Fruit fly (Drosophila melanogaster) whole organism, wandering third instar larva: ENCODE results near the gene Datp.

Experiments used
- Abd-B ChIP-seq: fragments of >200 bp; optimal IDR thresholded peaks from 2 replicates; lab custom pipeline; 2017; ENCODE audit warnings: missing biosample characterization, missing genetic modification characterization
- CG32264 ChIP-seq: fragments of 200-800 bp; sonication (Bioruptor generic); optimal IDR thresholded peaks from 2 replicates; lab custom pipeline; 2016; ENCODE audit warnings: missing biosample characterization, missing genetic modification characterization
- CG9705 ChIP-seq: fragments of 200-800 bp; sonication (Bioruptor generic); optimal IDR thresholded peaks from 2 replicates; lab custom pipeline; 2018; ENCODE audit warnings: missing biosample characterization, mild to moderate bottlenecking, missing genetic modification characterization
- CrebA ChIP-seq: fragments of 200-800 bp; sonication (Bioruptor generic); optimal IDR thresholded peaks from 2 replicates; lab custom pipeline; 2016; ENCODE audit warnings: missing biosample characterization, mild to moderate bottlenecking, missing genetic modification characterization, borderline replicate concordance
- Dfd ChIP-seq: fragments of >200 bp; optimal IDR thresholded peaks from 2 replicates; lab custom pipeline; 2017; ENCODE audit warnings: missing biosample characterization, missing genetic modification characterization
- Dif ChIP-seq: fragments of 200-275, 200-300 bp; sonication (Bioruptor generic); optimal IDR thresholded peaks from 2 replicates; lab custom pipeline; 2018; ENCODE audit warnings: missing biosample characterization, missing genetic modification characterization; ENCODE audit not compliant: partially characterized antibody
- GATAd ChIP-seq: sonication (Bioruptor generic); optimal IDR thresholded peaks from 2 replicates; lab custom pipeline; 2016; ENCODE audit warnings: missing biosample characterization, missing genetic modification characterization
- HLH106 ChIP-seq: fragments of 200-800 bp; optimal IDR thresholded peaks from 3 replicates; lab custom pipeline; 2019; ENCODE audit warnings: missing biosample characterization, mild to moderate bottlenecking, missing genetic modification characterization, moderate library complexity
- Hnf4 ChIP-seq: fragments of 200-800 bp; sonication (Bioruptor generic); optimal IDR thresholded peaks from 2 replicates; lab custom pipeline; 2016; ENCODE audit warnings: missing biosample characterization, mild to moderate bottlenecking, missing genetic modification characterization
- Hr78 ChIP-seq: fragments of >200 bp; optimal IDR thresholded peaks from 2 replicates; lab custom pipeline; 2017; ENCODE audit warnings: missing biosample characterization, missing genetic modification characterization
- Hr83 ChIP-seq: fragments of 200-300 bp; sonication (Bioruptor generic); optimal IDR thresholded peaks from 2 replicates; lab custom pipeline; 2016; ENCODE audit warnings: missing biosample characterization, mild to moderate bottlenecking, missing genetic modification characterization, moderate library complexity; ENCODE audit not compliant: poor library complexity, severe bottlenecking
- Jra ChIP-seq: sonication (Bioruptor generic); optimal IDR thresholded peaks from 2 replicates; lab custom pipeline; 2016; ENCODE audit warnings: missing biosample characterization, missing genetic modification characterization
- Mio ChIP-seq: sonication (Bioruptor generic); optimal IDR thresholded peaks from 2 replicates; lab custom pipeline; 2016; ENCODE audit warnings: missing biosample characterization, missing genetic modification characterization
- Myc ChIP-seq: fragments of >200 bp; optimal IDR thresholded peaks from 2 replicates; lab custom pipeline; 2017
- N ChIP-seq: fragments of >200 bp; optimal IDR thresholded peaks from 2 replicates; lab custom pipeline; 2018; ENCODE audit warnings: missing biosample characterization, missing external identifiers, missing genetic modification characterization
- OdsH ChIP-seq: fragments of 200-800 bp; sonication (Bioruptor generic); optimal IDR thresholded peaks from 2 replicates; lab custom pipeline; 2016; ENCODE audit warnings: missing biosample characterization, mild to moderate bottlenecking, missing genetic modification characterization
- Rel ChIP-seq, 2 experiments: fragments of 200-800 bp; sonication (Bioruptor generic) in 1 of 2; optimal IDR thresholded peaks; 2 replicates in 1 of 2; 3 replicates in 1 of 2; lab custom pipeline; 2016 to 2019; ENCODE audit warnings: mild to moderate bottlenecking in 2 of 2, missing biosample characterization in 2 of 2, missing genetic modification characterization in 2 of 2, moderate library complexity in 1 of 2
- Sp1 ChIP-seq: fragments of 200-800 bp; sonication (Bioruptor generic); optimal IDR thresholded peaks from 3 replicates; lab custom pipeline; 2019; ENCODE audit warnings: missing biosample characterization, mild to moderate bottlenecking, missing genetic modification characterization, moderate library complexity
- Vsx2 ChIP-seq: fragments of 200-300, 225-300 bp; sonication (Bioruptor generic); optimal IDR thresholded peaks from 2 replicates; lab custom pipeline; 2018; ENCODE audit warnings: missing biosample characterization, missing genetic modification characterization; ENCODE audit not compliant: partially characterized antibody
- br ChIP-seq: fragments of 200-800 bp; sonication (Bioruptor generic); optimal IDR thresholded peaks from 2 replicates; lab custom pipeline; 2016; ENCODE audit warnings: missing biosample characterization, missing genetic modification characterization
- brk ChIP-seq: fragments of 200-800 bp; sonication (Bioruptor generic); optimal IDR thresholded peaks from 2 replicates; lab custom pipeline; 2016; ENCODE audit warnings: missing biosample characterization, mild to moderate bottlenecking, missing genetic modification characterization
- dl ChIP-seq, 2 experiments: fragments of 175-275, 200-275 bp in 1 of 2; fragments of 200-275 bp in 1 of 2; sonication (Bioruptor generic); optimal IDR thresholded peaks; lab custom pipeline; 2018; ENCODE audit warnings: mild to moderate bottlenecking in 2 of 2, missing biosample characterization in 2 of 2, missing genetic modification characterization in 2 of 2, moderate library complexity in 2 of 2; ENCODE audit not compliant: partially characterized antibody in 2 of 2, insufficient read depth in 1 of 2
- dmrt93B ChIP-seq: fragments of 200-800 bp; sonication (Bioruptor generic); optimal IDR thresholded peaks from 2 replicates; lab custom pipeline; 2018; ENCODE audit warnings: missing biosample characterization, mild to moderate bottlenecking, missing genetic modification characterization
- ey ChIP-seq: fragments of 200-800 bp; sonication (Bioruptor generic); optimal IDR thresholded peaks from 2 replicates; lab custom pipeline; 2016; ENCODE audit warnings: missing biosample characterization, missing genetic modification characterization
- foxo ChIP-seq, 2 experiments: fragments of 200-800 bp; sonication (Bioruptor generic); optimal IDR thresholded peaks; 2 replicates in 1 of 2; 3 replicates in 1 of 2; lab custom pipeline; 2016 to 2017; ENCODE audit warnings: missing biosample characterization in 2 of 2, missing genetic modification characterization in 2 of 2
- fru ChIP-seq: fragments of 200-800 bp; sonication (Bioruptor generic); optimal IDR thresholded peaks from 3 replicates; lab custom pipeline; 2016; ENCODE audit warnings: missing biosample characterization, mild to moderate bottlenecking, missing genetic modification characterization
- h ChIP-seq: fragments of 200-800 bp; sonication (Bioruptor generic); optimal IDR thresholded peaks from 3 replicates; lab custom pipeline; 2016; ENCODE audit warnings: missing biosample characterization, mild to moderate bottlenecking, missing genetic modification characterization
- jim ChIP-seq: fragments of 175-275, 200-325 bp; sonication (Bioruptor generic); optimal IDR thresholded peaks from 2 replicates; lab custom pipeline; 2016; ENCODE audit warnings: missing biosample characterization, mild to moderate bottlenecking, missing genetic modification characterization
- lola ChIP-seq: fragments of >200 bp; optimal IDR thresholded peaks from 2 replicates; lab custom pipeline; 2017; ENCODE audit warnings: missing biosample characterization, missing genetic modification characterization
- pan ChIP-seq: fragments of >200 bp; optimal IDR thresholded peaks from 2 replicates; lab custom pipeline; 2017
- psq ChIP-seq: fragments of 200-800 bp; sonication (Bioruptor generic); optimal IDR thresholded peaks from 3 replicates; lab custom pipeline; 2017; ENCODE audit warnings: missing biosample characterization, mild to moderate bottlenecking, missing genetic modification characterization, moderate library complexity
- sage ChIP-seq: fragments of 200-800 bp; sonication (Bioruptor generic); optimal IDR thresholded peaks from 2 replicates; lab custom pipeline; 2016; ENCODE audit warnings: missing biosample characterization, mild to moderate bottlenecking, missing genetic modification characterization
- usp ChIP-seq: fragments of >200 bp; optimal IDR thresholded peaks from 2 replicates; lab custom pipeline; 2017; ENCODE audit warnings: missing biosample characterization, missing genetic modification characterization
- woc ChIP-seq: sonication (Bioruptor generic); optimal IDR thresholded peaks from 2 replicates; lab custom pipeline; 2016; ENCODE audit warnings: missing biosample characterization, mild to moderate bottlenecking, missing genetic modification characterization

Datp gene

DNA sequence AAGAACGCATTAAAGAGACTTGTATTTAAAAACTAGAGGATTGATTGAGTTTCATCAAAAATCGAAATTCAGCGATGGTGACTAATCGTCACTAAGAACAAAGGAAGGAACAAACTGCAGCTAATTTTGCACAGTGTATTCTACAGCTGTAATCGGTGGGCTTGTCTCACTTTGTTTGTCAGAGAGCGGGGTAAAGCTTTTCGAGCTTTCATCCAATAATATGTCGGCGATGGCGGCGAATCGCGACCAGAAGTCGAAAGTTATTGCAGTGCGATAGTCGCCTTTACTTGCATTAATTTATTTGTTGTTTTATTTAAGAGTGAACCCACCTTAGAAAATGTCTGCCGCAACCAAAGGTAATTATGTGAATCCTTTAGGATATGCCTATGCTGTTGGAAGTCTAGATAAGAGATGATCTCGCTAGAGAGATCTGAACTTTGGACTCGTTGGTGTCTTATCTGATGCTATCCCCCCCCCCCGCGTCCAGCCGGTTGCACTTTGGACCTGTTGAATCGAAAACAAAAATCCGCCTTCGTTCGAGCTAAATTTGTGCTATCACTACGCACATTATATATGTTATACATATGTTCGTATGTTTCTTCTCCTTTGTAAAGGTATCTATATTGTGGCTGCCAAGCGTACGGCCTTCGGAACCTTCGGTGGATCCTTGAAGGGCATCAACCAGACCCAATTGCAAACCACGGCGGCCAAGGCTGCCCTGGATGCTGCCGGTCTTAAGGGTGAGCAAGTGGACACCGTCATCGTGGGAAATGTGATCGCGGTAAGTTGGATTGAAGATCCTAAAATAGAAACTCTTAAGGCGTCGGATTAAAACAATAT is 23.4 kb downstream of the Datp start, which contains the start of gene yip2 (continued):
- TF ChIP-seq sage (GFP tag; lab: Kevin White, UChicago) (peak; percentile 58), Abd-B (GFP tag; lab: Kevin White, UChicago) (no peak)

DNA sequence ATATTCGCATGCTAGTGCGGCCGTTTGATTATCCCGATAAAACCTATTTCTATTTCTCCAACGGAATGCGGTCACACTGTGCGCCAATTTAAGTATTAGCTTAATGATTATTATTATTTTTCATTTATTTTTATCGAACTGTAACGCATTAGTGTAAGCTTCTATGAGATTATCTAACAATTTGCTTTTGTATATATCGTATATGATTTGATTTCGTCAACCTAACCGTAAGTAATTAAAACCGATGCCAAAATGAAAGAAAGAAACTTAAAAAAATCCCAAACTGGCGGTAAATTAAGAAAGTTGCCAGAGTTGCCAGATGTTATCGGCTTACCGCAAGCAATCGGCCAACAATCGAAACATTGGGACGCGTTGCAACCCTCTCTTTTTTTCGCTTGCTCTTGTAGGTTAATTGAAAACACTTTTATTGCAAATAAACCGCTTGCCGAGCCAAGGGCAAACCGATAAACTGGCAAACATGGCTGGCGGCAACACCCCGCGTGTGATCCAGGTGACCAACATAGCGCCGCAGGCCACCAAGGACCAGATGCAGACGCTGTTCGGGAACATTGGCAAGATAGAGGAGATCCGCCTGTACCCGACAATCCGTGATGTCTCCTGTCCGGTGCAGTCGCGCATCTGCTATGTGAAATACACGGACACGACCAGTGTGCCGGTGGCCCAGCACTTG is 25.9 kb downstream of the Datp start, which contains the start of the genes Etl1 and Srp54:
TSS of gene Etl1 (minus strand) at position 39 of the 691 bp plus-strand sequence.
TSS of gene Srp54 (plus strand) at position 342 of the 691 bp plus-strand sequence.
- no peak for TF ChIP-seq Rel (GFP tag; optimal IDR thresholded peaks at IDR 0.05; lab: Kevin White, UChicago)
- peak; percentile 1 for TF ChIP-seq Rel (tag; optimal IDR thresholded peaks at IDR 0.05; lab: Kevin White, UChicago)
- no peak for TF ChIP-seq N
- TF ChIP-seq sage (GFP tag; lab: Kevin White, UChicago): no peak
- no peak for TF ChIP-seq usp (GFP tag; lab: Kevin White, UChicago)
- peak; percentile 31 for TF ChIP-seq Hnf4 (GFP tag; lab: Kevin White, UChicago)
- TF ChIP-seq ey (GFP tag; lab: Kevin White, UChicago): no peak
- TF ChIP-seq woc (GFP tag; lab: Kevin White, UChicago): no peak
- TF ChIP-seq Dif: no peak
- peak in 1 of 2 experiments; percentile 25 for TF ChIP-seq foxo (GFP tag; optimal IDR thresholded peaks at IDR 0.05; lab: Kevin White, UChicago)
- no peak for TF ChIP-seq CrebA (GFP tag; lab: Kevin White, UChicago)
- peak; percentile 13 for TF ChIP-seq h (GFP tag; lab: Kevin White, UChicago)
- peak; percentile 30 for TF ChIP-seq Jra (GFP tag; lab: Kevin White, UChicago)
- peak; percentile 2 for TF ChIP-seq Hr83 (GFP tag; lab: Kevin White, UChicago)
- no peak for TF ChIP-seq Mio (GFP tag; lab: Kevin White, UChicago)
- no peak for TF ChIP-seq Hr78 (GFP tag; lab: Kevin White, UChicago)
- TF ChIP-seq dl (GFP tag; optimal IDR thresholded peaks at IDR 0.05; lab: Kevin White, UChicago; ENCODE audit: insufficient read depth in 1 of 2, partially characterized antibody in 2 of 2): no peak
- TF ChIP-seq Myc (lab: Kevin White, UChicago): peak; percentile 2
- no peak for TF ChIP-seq br (GFP tag; lab: Kevin White, UChicago)
- no peak for TF ChIP-seq dmrt93B (GFP tag; lab: Kevin White, UChicago)
- no peak for TF ChIP-seq brk
- TF ChIP-seq jim (GFP tag; lab: Kevin White, UChicago): no peak
- TF ChIP-seq Vsx2 (GFP tag; lab: Kevin White, UChicago): no peak
- TF ChIP-seq fru (GFP tag; lab: Kevin White, UChicago): no peak
- no peak for TF ChIP-seq CG32264 (GFP tag; lab: Kevin White, UChicago)
- no peak for TF ChIP-seq pan (lab: Kevin White, UChicago)
- TF ChIP-seq, all 38 proteins: peak for 7

DNA sequence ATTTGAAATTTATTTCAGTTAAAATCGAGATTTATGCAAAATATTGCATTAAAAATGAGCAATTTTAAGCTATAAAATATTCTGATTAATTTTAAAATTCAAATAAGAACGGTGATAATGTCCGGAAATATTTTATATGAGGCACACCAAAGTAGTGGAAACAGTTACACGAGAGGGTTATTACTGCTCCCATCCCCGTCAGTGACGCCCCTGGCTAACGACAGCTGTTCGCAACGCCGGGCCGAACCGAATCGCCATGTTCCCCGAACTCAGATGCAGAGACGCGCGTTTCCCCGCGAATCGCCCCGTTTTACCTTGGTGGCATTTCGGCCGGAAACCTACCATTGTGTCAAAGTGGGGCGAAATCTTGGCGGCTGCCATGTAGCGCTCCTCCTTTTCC is 26.8 kb downstream of the Datp start:
- TF ChIP-seq GATAd: no peak
- TF ChIP-seq ey (GFP tag; lab: Kevin White, UChicago): peak; percentile 7
- peak; percentile 26 for TF ChIP-seq HLH106 (tag; lab: Kevin White, UChicago)
- peak; percentile 20 for TF ChIP-seq fru (GFP tag; lab: Kevin White, UChicago)
- TF ChIP-seq h (GFP tag; lab: Kevin White, UChicago): peak; percentile 31
- no peak for TF ChIP-seq Rel (GFP tag; optimal IDR thresholded peaks at IDR 0.05; lab: Kevin White, UChicago)
- TF ChIP-seq Rel (tag; optimal IDR thresholded peaks at IDR 0.05; lab: Kevin White, UChicago): peak; percentile 87
- TF ChIP-seq foxo (GFP tag; optimal IDR thresholded peaks at IDR 0.05; lab: Kevin White, UChicago): peak in 1 of 2 experiments; percentile 28
- TF ChIP-seq Hnf4 (GFP tag; lab: Kevin White, UChicago): peak; percentile 2
- TF ChIP-seq sage (GFP tag; lab: Kevin White, UChicago): no peak
- TF ChIP-seq Sp1 (GFP tag; lab: Kevin White, UChicago): peak; percentile 9

DNA sequence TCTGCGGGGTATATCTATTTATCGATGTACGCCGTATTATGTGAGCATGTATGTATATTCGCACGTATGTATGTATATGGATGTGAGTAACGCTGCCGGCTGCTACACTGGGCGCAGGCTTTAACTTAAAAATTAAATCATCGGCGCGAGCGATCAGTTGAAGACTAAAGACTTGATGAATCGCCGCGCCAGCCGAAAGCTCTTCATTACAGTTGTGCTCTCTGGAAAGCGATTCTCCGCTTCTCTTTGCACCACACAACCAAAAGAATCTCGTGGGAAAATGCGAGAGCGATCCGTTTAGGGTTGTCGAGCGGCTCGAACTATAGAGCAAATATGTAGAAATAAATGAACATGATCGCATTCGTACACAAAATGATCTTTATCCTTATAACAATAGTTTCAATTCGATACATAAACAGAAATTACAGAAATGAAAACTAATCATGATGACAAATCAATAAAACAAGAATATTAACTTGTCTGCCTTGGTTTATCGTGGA is 30.1 kb downstream of the Datp start, which contains the start of gene CG13124:
TSS of gene CG13124 (minus strand) at position 166 of the 500 bp plus-strand sequence.
- TF ChIP-seq psq (GFP tag; lab: Kevin White, UChicago) (no peak), Vsx2 (GFP tag; lab: Kevin White, UChicago) (no peak), Hr83 (GFP tag; lab: Kevin White, UChicago) (no peak), usp (GFP tag; lab: Kevin White, UChicago) (no peak), Dfd (GFP tag; lab: Kevin White, UChicago) (no peak), h (GFP tag; lab: Kevin White, UChicago) (peak; percentile 27), Dif (peak; percentile 82), Hnf4 (GFP tag; lab: Kevin White, UChicago) (no peak), foxo (GFP tag; optimal IDR thresholded peaks at IDR 0.05; lab: Kevin White, UChicago) (peak in 1 of 2 experiments; percentile 6), brk (no peak), GATAd (no peak), sage (GFP tag; lab: Kevin White, UChicago) (no peak), ey (GFP tag; lab: Kevin White, UChicago) (no peak), CrebA (GFP tag; lab: Kevin White, UChicago) (no peak), dl (GFP tag; optimal IDR thresholded peaks at IDR 0.05; lab: Kevin White, UChicago; ENCODE audit: insufficient read depth in 1 of 2, partially characterized antibody in 2 of 2) (peak; percentile 41 to 59), CG9705 (GFP tag; lab: Kevin White, UChicago) (no peak), Mio (GFP tag; lab: Kevin White, UChicago) (no peak), lola (GFP tag; lab: Kevin White, UChicago) (no peak), HLH106 (tag; lab: Kevin White, UChicago) (no peak), OdsH (GFP tag; lab: Kevin White, UChicago) (no peak), jim (GFP tag; lab: Kevin White, UChicago) (no peak), Myc (lab: Kevin White, UChicago) (no peak), Abd-B (GFP tag; lab: Kevin White, UChicago) (no peak)
